Fruit fly (Drosophila melanogaster) whole organism, embryonic: ENCODE measurements around the gene CG9173.

ENCODE experiments used
- Asciz ChIP-seq: fragments of 200-800 bp; sonication (Bioruptor generic); optimal IDR thresholded peaks from 2 replicates; lab custom pipeline; 2017; ENCODE audit warnings: missing biosample characterization, mild to moderate bottlenecking, missing genetic modification characterization, missing genetic modification reagents
- BEAF-32 ChIP-seq: fragments of 200-800 bp; sonication (Bioruptor generic); optimal IDR thresholded peaks from 3 replicates; lab custom pipeline; 2017; ENCODE audit warnings: missing biosample characterization, missing genetic modification characterization, mild to moderate bottlenecking, moderate library complexity, missing genetic modification reagents
- Bgb ChIP-seq: fragments of 200-800 bp; sonication (Bioruptor generic); IDR thresholded peaks from 2 replicates; pipeline ENCODE4 v1.3.6; 2022; ENCODE audit warnings: missing biosample characterization, missing genetic modification characterization; ENCODE audit not compliant: partially characterized antibody
- C15 ChIP-seq: fragments of 200-800 bp; sonication (Bioruptor generic); IDR thresholded peaks from 3 replicates; pipeline ENCODE4 v1.3.6; 2022; ENCODE audit warnings: missing biosample characterization, missing genetic modification characterization
- CG10267 ChIP-seq: fragments of 200-800 bp; sonication (Bioruptor generic); optimal IDR thresholded peaks from 2 replicates; lab custom pipeline; 2018; ENCODE audit warnings: missing biosample characterization, mild to moderate bottlenecking, missing genetic modification characterization, moderate library complexity
- CG10565 ChIP-seq: fragments of 200-800 bp; sonication (Bioruptor generic); optimal IDR thresholded peaks from 3 replicates; lab custom pipeline; 2016; ENCODE audit warnings: missing biosample characterization, mild to moderate bottlenecking, missing genetic modification characterization
- CG11247 ChIP-seq: fragments of 200-800 bp; sonication (Bioruptor generic); IDR thresholded peaks from 2 replicates; pipeline ENCODE4 v1.3.6; 2022; ENCODE audit warnings: missing biosample characterization, missing genetic modification characterization
- CG11723 ChIP-seq: fragments of 200-800 bp; sonication (Bioruptor generic); optimal IDR thresholded peaks from 2 replicates; lab custom pipeline; 2017; ENCODE audit warnings: missing biosample characterization, mild to moderate bottlenecking, missing genetic modification characterization
- CG1233 ChIP-seq: fragments of 200-800 bp; sonication (Bioruptor generic); optimal IDR thresholded peaks from 4 replicates; lab custom pipeline; 2018; ENCODE audit warnings: missing biosample characterization, mild to moderate bottlenecking, missing genetic modification characterization
- CG14965 ChIP-seq: fragments of 200-800 bp; sonication (Bioruptor generic); optimal IDR thresholded peaks from 2 replicates; lab custom pipeline; 2016; ENCODE audit warnings: missing biosample characterization, missing genetic modification characterization, borderline replicate concordance
- CG2120 ChIP-seq: fragments of 200-800 bp; sonication (Bioruptor generic); optimal IDR thresholded peaks from 3 replicates; lab custom pipeline; 2016; ENCODE audit warnings: missing biosample characterization, missing genetic modification characterization
- CG2199 ChIP-seq: fragments of 200-800 bp; sonication (Bioruptor generic); IDR thresholded peaks from 3 replicates; pipeline ENCODE4 v1.3.6; 2022; ENCODE audit warnings: missing biosample characterization, missing genetic modification characterization
- CG2712 ChIP-seq: fragments of 200-800 bp; optimal IDR thresholded peaks from 3 replicates; lab custom pipeline; 2019; ENCODE audit warnings: missing biosample characterization, mild to moderate bottlenecking, missing genetic modification characterization, moderate library complexity
- CG3065 ChIP-seq: fragments of 200-800 bp; sonication (Bioruptor generic); optimal IDR thresholded peaks from 2 replicates; lab custom pipeline; 2016; ENCODE audit warnings: missing biosample characterization, missing genetic modification characterization
- CG31365 ChIP-seq: fragments of 200-800 bp; sonication (Bioruptor generic); optimal IDR thresholded peaks from 2 replicates; lab custom pipeline; 2018; ENCODE audit warnings: missing biosample characterization, mild to moderate bottlenecking, missing genetic modification characterization
- CG3163 ChIP-seq: fragments of 200-800 bp; sonication (Bioruptor generic); optimal IDR thresholded peaks from 3 replicates; lab custom pipeline; 2016; ENCODE audit warnings: missing biosample characterization, missing genetic modification characterization
- CG32767 ChIP-seq: fragments of 200-800 bp; sonication (Bioruptor generic); IDR thresholded peaks from 2 replicates; pipeline ENCODE4 v1.3.6; 2022; ENCODE audit warnings: missing biosample characterization, missing genetic modification characterization
- CG42726 ChIP-seq: fragments of 200-800 bp; sonication (Bioruptor generic); IDR thresholded peaks from 2 replicates; pipeline ENCODE4 v1.3.6; 2022; ENCODE audit warnings: missing biosample characterization, missing genetic modification characterization; ENCODE audit not compliant: partially characterized antibody
- CG4404 ChIP-seq: fragments of 200-800 bp; sonication (Bioruptor generic); IDR thresholded peaks from 2 replicates; pipeline ENCODE4 v1.3.6; 2022; ENCODE audit warnings: missing biosample characterization, missing genetic modification characterization
- CG6654 ChIP-seq: fragments of 200-800 bp; sonication (Bioruptor generic); optimal IDR thresholded peaks from 2 replicates; lab custom pipeline; 2017; ENCODE audit warnings: missing biosample characterization, mild to moderate bottlenecking, missing genetic modification characterization
- CG8388 ChIP-seq: fragments of 200-800 bp; sonication (Bioruptor generic); optimal IDR thresholded peaks from 2 replicates; lab custom pipeline; 2019; ENCODE audit warnings: missing biosample characterization, mild to moderate bottlenecking, missing genetic modification characterization, moderate library complexity
- CG9817 ChIP-seq: fragments of 200-800 bp; sonication (Bioruptor generic); optimal IDR thresholded peaks from 2 replicates; lab custom pipeline; 2018; ENCODE audit warnings: missing biosample characterization, mild to moderate bottlenecking, missing genetic modification characterization, moderate library complexity
- Chrac-16 ChIP-seq: fragments of 200-800 bp; sonication (Bioruptor generic); optimal IDR thresholded peaks from 3 replicates; lab custom pipeline; 2016; ENCODE audit warnings: missing biosample characterization, missing genetic modification characterization
- D ChIP-seq, 2 experiments: fragments of 200-800 bp in 1 of 2; fragments of >200 bp in 1 of 2; sonication (Bioruptor generic) in 1 of 2; optimal IDR thresholded peaks; 2 replicates in 1 of 2; 3 replicates in 1 of 2; lab custom pipeline; 2017; ENCODE audit warnings: mild to moderate bottlenecking in 1 of 2, missing biosample characterization in 1 of 2, missing genetic modification characterization in 1 of 2, missing genetic modification reagents in 1 of 2
- Dfd ChIP-seq, 2 experiments: fragments of >200 bp; optimal IDR thresholded peaks; 2 replicates each; lab custom pipeline; 2017; ENCODE audit warnings: missing biosample characterization in 2 of 2, missing genetic modification characterization in 2 of 2
- Dref ChIP-seq: fragments of 200-800 bp; sonication (Bioruptor generic); IDR thresholded peaks from 2 replicates; pipeline ENCODE4 v1.3.6; 2022; ENCODE audit warnings: missing biosample characterization, missing genetic modification characterization
- Ets65A ChIP-seq: fragments of 200-800 bp; sonication (Bioruptor generic); peaks from one replicate; lab custom pipeline; 2016; ENCODE audit warnings: missing biosample characterization, missing genetic modification characterization
- Ets97D ChIP-seq: fragments of 200-800 bp; sonication (Bioruptor generic); optimal IDR thresholded peaks from 3 replicates; lab custom pipeline; 2016; ENCODE audit warnings: missing biosample characterization, missing genetic modification characterization
- HmgZ ChIP-seq: fragments of 200-800 bp; sonication (Bioruptor generic); optimal IDR thresholded peaks from 2 replicates; lab custom pipeline; 2018; ENCODE audit warnings: missing biosample characterization, mild to moderate bottlenecking, missing genetic modification characterization
- Sox100B ChIP-seq: fragments of 200-800 bp; sonication (Bioruptor generic); optimal IDR thresholded peaks from 3 replicates; lab custom pipeline; 2018; ENCODE audit warnings: missing biosample characterization, mild to moderate bottlenecking, missing genetic modification characterization
- Vsx1 ChIP-seq: fragments of 200-800 bp; sonication (Bioruptor generic); optimal IDR thresholded peaks from 2 replicates; lab custom pipeline; 2017; ENCODE audit warnings: missing biosample characterization, mild to moderate bottlenecking, missing genetic modification characterization, missing genetic modification reagents
- dpn ChIP-seq, 2 experiments: fragments of 200-800 bp; sonication (Bioruptor generic); optimal IDR thresholded peaks; 3 replicates each; lab custom pipeline; 2016; ENCODE audit warnings: missing biosample characterization in 2 of 2, missing genetic modification characterization in 2 of 2
- gce ChIP-seq: fragments of 200-800 bp; sonication (Bioruptor generic); IDR thresholded peaks from 3 replicates; pipeline ENCODE4 v1.3.6; 2022; ENCODE audit warnings: missing biosample characterization, missing genetic modification characterization
- gsb ChIP-seq: fragments of 200-800 bp; sonication (Bioruptor generic); IDR thresholded peaks from 2 replicates; pipeline ENCODE4 v1.3.6; 2022; ENCODE audit warnings: missing biosample characterization, missing genetic modification characterization
- gsb-n ChIP-seq: fragments of 200-800 bp; sonication (Bioruptor generic); optimal IDR thresholded peaks from 3 replicates; lab custom pipeline; 2018; ENCODE audit warnings: missing biosample characterization, mild to moderate bottlenecking, missing genetic modification characterization
- jing ChIP-seq: fragments of 200-800 bp; sonication (Bioruptor generic); optimal IDR thresholded peaks from 2 replicates; lab custom pipeline; 2018; ENCODE audit warnings: missing biosample characterization, mild to moderate bottlenecking, missing genetic modification characterization
- kay ChIP-seq: fragments of 200-800 bp; sonication (Bioruptor generic); optimal IDR thresholded peaks from 2 replicates; lab custom pipeline; 2016; ENCODE audit warnings: missing biosample characterization, missing genetic modification characterization
- ken ChIP-seq: fragments of 200-800 bp; sonication (Bioruptor generic); IDR thresholded peaks from 3 replicates; pipeline ENCODE4 v1.3.6; 2022; ENCODE audit warnings: missing biosample characterization, missing genetic modification characterization
- klu ChIP-seq: fragments of 200-800 bp; sonication (Bioruptor generic); IDR thresholded peaks from 2 replicates; pipeline ENCODE4 v1.3.6; 2022; ENCODE audit warnings: missing biosample characterization, missing genetic modification characterization
- lola ChIP-seq, 3 experiments: fragments of >200 bp in 2 of 3; fragments of 200-800 bp in 1 of 3; sonication (Bioruptor generic) in 1 of 3; optimal IDR thresholded peaks; 2 replicates each; lab custom pipeline; 2017 to 2019; ENCODE audit warnings: missing biosample characterization in 3 of 3, missing genetic modification characterization in 3 of 3, mild to moderate bottlenecking in 1 of 3, moderate library complexity in 1 of 3
- mam ChIP-seq: fragments of 200-800 bp; sonication (Bioruptor generic); optimal IDR thresholded peaks from 3 replicates; lab custom pipeline; 2016; ENCODE audit warnings: missing biosample characterization, missing genetic modification characterization
- mirr ChIP-seq: fragments of 200-800 bp; sonication (Bioruptor generic); optimal IDR thresholded peaks from 3 replicates; lab custom pipeline; 2018; ENCODE audit warnings: missing biosample characterization, mild to moderate bottlenecking, missing genetic modification characterization
- oc ChIP-seq: fragments of 200-800 bp; sonication (Bioruptor generic); optimal IDR thresholded peaks from 2 replicates; lab custom pipeline; 2018; ENCODE audit warnings: missing biosample characterization, mild to moderate bottlenecking, missing genetic modification characterization, moderate library complexity
- pan ChIP-seq, 4 experiments: fragments of >200 bp in 3 of 4; fragments of 200-800 bp in 1 of 4; sonication (Bioruptor generic) in 1 of 4; optimal IDR thresholded peaks in 3 of 4; IDR thresholded peaks in 1 of 4; 2 replicates each; pipeline versions ENCODE4 v1.3.6 to Lab custom; 2017 to 2022; ENCODE audit warnings: missing biosample characterization in 2 of 4, missing genetic modification characterization in 2 of 4, mixed read lengths in 1 of 4
- pita ChIP-seq: fragments of 200-800 bp; sonication (Bioruptor generic); optimal IDR thresholded peaks from 2 replicates; lab custom pipeline; 2017; ENCODE audit warnings: missing biosample characterization, mild to moderate bottlenecking, missing genetic modification characterization
- prd ChIP-seq, 3 experiments: fragments of >200 bp in 2 of 3; fragments of 200-800 bp in 1 of 3; sonication (Bioruptor generic) in 1 of 3; optimal IDR thresholded peaks in 2 of 3; IDR thresholded peaks in 1 of 3; 2 replicates in 2 of 3; 3 replicates in 1 of 3; pipeline versions ENCODE4 v1.3.6 to Lab custom; 2017 to 2022; ENCODE audit warnings: missing biosample characterization in 1 of 3, missing genetic modification characterization in 1 of 3
- salm ChIP-seq: fragments of 200-800 bp; sonication (Bioruptor generic); optimal IDR thresholded peaks from 2 replicates; lab custom pipeline; 2018; ENCODE audit warnings: missing biosample characterization, mild to moderate bottlenecking, missing genetic modification characterization
- wdn ChIP-seq: fragments of 200-800 bp; sonication (Bioruptor generic); IDR thresholded peaks from 2 replicates; pipeline ENCODE4 v1.3.6; 2022; ENCODE audit warnings: missing biosample characterization, missing genetic modification characterization
- wor ChIP-seq: fragments of 200-800 bp; sonication (Bioruptor generic); IDR thresholded peaks from 2 replicates; pipeline ENCODE4 v1.3.6; 2022; ENCODE audit warnings: missing biosample characterization, missing genetic modification characterization

CG9173 gene

dm6 chr3L:1431489-1432053, 8.3 kb upstream of the CG9173 start (continued):
- TF ChIP-seq C15 (GFP tag; lab: Robert Waterston, UW) (no peak), CG31365 (tag; lab: Kevin White, UChicago) (no peak), CG42726 (no peak), CG2199 (GFP tag; lab: Robert Waterston, UW) (no peak), kay (GFP tag; lab: Kevin White, UChicago) (no peak), CG9817 (tag; lab: Kevin White, UChicago) (no peak), Dref (GFP tag; lab: Robert Waterston, UW) (no peak), CG11247 (GFP tag; lab: Robert Waterston, UW) (no peak), HmgZ (tag; lab: Kevin White, UChicago) (no peak), CG1233 (no peak), wor (GFP tag; lab: Robert Waterston, UW) (no peak), mam (GFP tag; lab: Kevin White, UChicago) (no peak), BEAF-32 (GFP tag; lab: Kevin White, UChicago) (no peak), Ets97D (GFP tag; lab: Kevin White, UChicago) (no peak), Bgb (GFP tag; lab: Robert Waterston, UW) (no peak), gce (GFP tag; lab: Robert Waterston, UW) (no peak), Chrac-16 (GFP tag; lab: Kevin White, UChicago) (no peak), CG3065 (GFP tag; lab: Kevin White, UChicago) (no peak), prd (optimal IDR thresholded peaks at IDR 0.05; lab: Kevin White, UChicago) (no peak), prd (GFP tag; IDR thresholded peaks at IDR 0.05; lab: Robert Waterston, UW) (peak; percentile 34; the same call in 1 of the 3 replicates), Asciz (GFP tag; lab: Kevin White, UChicago) (no peak), CG2120 (GFP tag; lab: Kevin White, UChicago) (no peak), oc (no peak), CG11723 (GFP tag; lab: Kevin White, UChicago) (no peak), CG8388 (GFP tag; lab: Kevin White, UChicago) (no peak), mirr (GFP tag; lab: Kevin White, UChicago) (no peak), Ets65A (GFP tag; lab: Kevin White, UChicago) (peak; percentile 28), CG14965 (GFP tag; lab: Kevin White, UChicago) (no peak), ken (GFP tag; lab: Robert Waterston, UW) (no peak), CG2712 (tag; lab: Kevin White, UChicago) (peak; percentile 26), CG10565 (no peak), pan (optimal IDR thresholded peaks at IDR 0.05; lab: Kevin White, UChicago) (no peak), pan (GFP tag; optimal IDR thresholded peaks at IDR 0.05 in 1 of 2, IDR thresholded peaks at IDR 0.05 in 1 of 2) (no peak), Sox100B (GFP tag; lab: Kevin White, UChicago) (no peak), CG6654 (GFP tag; lab: Kevin White, UChicago) (no peak), wdn (GFP tag; lab: Robert Waterston, UW) (no peak), CG32767 (GFP tag; lab: Robert Waterston, UW) (no peak), lola (GFP tag; optimal IDR thresholded peaks at IDR 0.05; lab: Kevin White, UChicago) (peak in 1 of 3 experiments; percentile 32), gsb-n (tag; lab: Kevin White, UChicago) (no peak), gsb (GFP tag; lab: Robert Waterston, UW) (no peak), D (optimal IDR thresholded peaks at IDR 0.05; lab: Kevin White, UChicago) (no peak), D (GFP tag; optimal IDR thresholded peaks at IDR 0.05; lab: Kevin White, UChicago) (no peak), dpn (GFP tag; optimal IDR thresholded peaks at IDR 0.05; lab: Kevin White, UChicago) (no peak), CG3163 (GFP tag; lab: Kevin White, UChicago) (no peak), CG4404 (peak; percentile 69), Vsx1 (GFP tag; lab: Kevin White, UChicago) (no peak), jing (no peak), pita (GFP tag; lab: Kevin White, UChicago) (no peak), klu (GFP tag; lab: Robert Waterston, UW) (no peak), salm (tag; lab: Kevin White, UChicago) (no peak), CG10267 (tag; lab: Kevin White, UChicago) (peak; percentile 36), Dfd (GFP tag; optimal IDR thresholded peaks at IDR 0.05; lab: Kevin White, UChicago) (no peak)
